Fruit fly (Drosophila melanogaster): ENCODE measurements around the gene Top3alpha.

DNA sequence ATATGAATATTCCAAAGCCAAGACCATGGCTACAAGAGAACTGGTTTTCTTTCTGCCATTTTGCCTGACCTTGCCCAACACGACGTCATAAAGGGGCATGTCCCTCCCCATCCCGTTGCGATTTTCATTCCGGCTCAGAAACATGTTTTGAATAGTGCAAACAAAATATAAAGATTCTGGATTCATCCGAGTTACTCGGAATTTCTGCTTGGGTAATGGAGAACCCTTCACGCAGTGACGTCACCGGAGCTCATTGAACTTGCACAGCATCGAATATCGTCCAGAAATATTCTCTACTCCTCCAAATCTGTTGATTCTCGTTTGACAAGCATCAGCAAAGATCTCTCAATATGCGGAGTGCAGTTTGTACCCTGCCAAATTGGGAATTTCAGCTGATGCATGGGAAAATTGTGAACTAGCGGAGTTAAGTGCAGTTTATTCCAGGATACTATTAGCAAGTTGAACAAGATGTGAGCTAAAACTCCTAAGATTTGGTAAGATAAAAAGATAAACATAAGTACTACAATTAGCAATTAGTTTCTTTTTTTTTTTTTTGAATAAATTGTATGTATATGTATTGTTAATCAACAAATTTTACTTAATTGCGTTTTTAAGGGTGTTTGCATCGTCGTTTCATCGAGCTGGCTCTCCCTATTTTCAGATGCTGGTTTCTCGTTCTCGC is 43.8 kb upstream of the Top3alpha start, which contains the start of gene CG10026:
- TF ChIP-seq woc (GFP tag; optimal IDR thresholded peaks at IDR 0.05): peak; percentile 31
- no peak for TF ChIP-seq dsf (GFP tag; optimal IDR thresholded peaks at IDR 0.05; ENCODE audit: borderline replicate concordance)
- TF ChIP-seq pan (optimal IDR thresholded peaks at IDR 0.05): no peak
- peak; percentile 25 for TF ChIP-seq h (GFP tag; optimal IDR thresholded peaks at IDR 0.05)
- peak; percentile 61 for TF ChIP-seq psq (GFP tag; optimal IDR thresholded peaks at IDR 0.05)
- TF ChIP-seq dmrt93B (GFP tag; optimal IDR thresholded peaks at IDR 0.05): no peak
- TF ChIP-seq CrebA (GFP tag; optimal IDR thresholded peaks at IDR 0.05; ENCODE audit: borderline replicate concordance): no peak
- peak; percentile 58 for TF ChIP-seq OdsH (GFP tag; optimal IDR thresholded peaks at IDR 0.05)
- no peak for TF ChIP-seq Myc (optimal IDR thresholded peaks at IDR 0.05)
- TF ChIP-seq rgr (GFP tag; optimal IDR thresholded peaks at IDR 0.05): peak; percentile 62
- TF ChIP-seq foxo (GFP tag; optimal IDR thresholded peaks at IDR 0.05): peak in 1 of 2 experiments; percentile 16
- no peak for TF ChIP-seq usp (GFP tag; optimal IDR thresholded peaks at IDR 0.05)
